Worm (Caenorhabditis elegans) whole organism, L1 larva: ENCODE data around the gene nhr-97.

Experiments used
- aly-2 ChIP-seq: fragments of 150-350 bp; optimal IDR thresholded peaks from 2 replicates; lab custom pipeline; 2014; ENCODE audit warnings: missing biosample characterization, missing genetic modification characterization
- ama-1 ChIP-seq: fragments of 150-350 bp; optimal IDR thresholded peaks from 2 replicates; lab custom pipeline; 2014
- egl-27 ChIP-seq, 2 experiments: fragments of 150-350 bp in 1 of 2; sonication (generic microtip); optimal IDR thresholded peaks; 3 replicates each; lab custom pipeline; 2017 to 2018; ENCODE audit warnings: missing biosample characterization in 2 of 2, missing genetic modification characterization in 2 of 2, missing genetic modification reagents in 2 of 2
- fkh-8 ChIP-seq: sonication (generic microtip); optimal IDR thresholded peaks from 2 replicates; lab custom pipeline; 2016; ENCODE audit warnings: mild to moderate bottlenecking, missing genetic modification characterization, missing compliant biosample characterization
- jun-1 ChIP-seq: fragments of 150-350 bp; optimal IDR thresholded peaks from 2 replicates; lab custom pipeline; 2014; ENCODE audit warnings: missing biosample characterization, missing genetic modification reagents, missing genetic modification characterization
- mdl-1 ChIP-seq, 2 experiments: fragments of 150-350 bp; optimal IDR thresholded peaks; 2 replicates each; lab custom pipeline; 2014 to 2017; ENCODE audit warnings: missing biosample characterization in 2 of 2, missing genetic modification characterization in 2 of 2, inconsistent platforms in 1 of 2
- nhr-237 ChIP-seq: fragments of 150-350 bp; optimal IDR thresholded peaks from 2 replicates; lab custom pipeline; 2014; ENCODE audit warnings: missing biosample characterization, missing genetic modification characterization
- pqm-1 ChIP-seq: sonication (generic microtip); optimal IDR thresholded peaks from 3 replicates; lab custom pipeline; 2017; ENCODE audit warnings: missing biosample characterization, missing genetic modification characterization
- sup-37 ChIP-seq: fragments of 200-800 bp; sonication (Bioruptor generic); optimal IDR thresholded peaks from 2 replicates; lab custom pipeline; 2018; ENCODE audit warnings: mild to moderate bottlenecking, missing genetic modification characterization, missing compliant biosample characterization
- tbx-2 ChIP-seq: sonication (generic microtip); optimal IDR thresholded peaks from 2 replicates; lab custom pipeline; 2016; ENCODE audit warnings: missing genetic modification characterization, missing compliant biosample characterization
- zag-1 ChIP-seq: fragments of 150-350 bp; optimal IDR thresholded peaks from 2 replicates; lab custom pipeline; 2014; ENCODE audit warnings: missing biosample characterization, missing genetic modification characterization

DNA sequence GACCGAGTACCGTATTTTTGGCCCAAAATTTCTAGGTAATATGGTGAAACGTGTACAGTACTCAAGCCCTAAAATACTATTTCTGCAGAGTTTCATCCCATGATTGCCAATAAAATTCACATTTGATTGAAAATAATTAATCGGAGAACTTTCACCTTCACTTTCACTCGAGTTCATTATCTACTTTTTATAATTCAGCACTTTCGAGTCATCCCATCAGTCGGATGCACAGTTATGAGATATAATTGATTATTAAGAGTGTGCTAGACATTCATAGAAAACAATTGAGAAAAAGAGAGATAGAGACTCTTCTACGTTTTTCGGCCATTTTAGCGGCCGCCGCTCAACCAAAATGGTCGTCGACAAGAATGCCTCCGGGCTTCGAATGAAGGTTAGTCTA is 45.3 kb downstream of the nhr-97 start, which contains the start of gene fat-3:
- TF ChIP-seq jun-1 (tag; lab: Kevin White, UChicago) (no peak), ama-1 (no peak), nhr-237 (tag; lab: Kevin White, UChicago) (no peak), zag-1 (no peak), aly-2 (no peak), tbx-2 (tag; lab: Kevin White, UChicago) (no peak), mdl-1 (tag; optimal IDR thresholded peaks at IDR 0.05; lab: Kevin White, UChicago) (no peak), fkh-8 (tag; lab: Kevin White, UChicago) (no peak), egl-27 (tag; optimal IDR thresholded peaks at IDR 0.05; lab: Kevin White, UChicago) (no peak), pqm-1 (tag; lab: Kevin White, UChicago) (no peak), sup-37 (no peak)
